Fruit fly (Drosophila melanogaster) whole organism, embryonic: ENCODE data around the gene RIOK2.

Source experiments
- Aef1 ChIP-seq: fragments of 200-800 bp; sonication (Bioruptor generic); IDR thresholded peaks from 3 replicates; pipeline ENCODE4 v1.3.6; 2022; ENCODE audit warnings: missing biosample characterization, missing genetic modification characterization
- BEAF-32 ChIP-seq: fragments of 200-800 bp; sonication (Bioruptor generic); optimal IDR thresholded peaks from 3 replicates; lab custom pipeline; 2017; ENCODE audit warnings: missing biosample characterization, missing genetic modification characterization, mild to moderate bottlenecking, moderate library complexity, missing genetic modification reagents
- Bgb ChIP-seq: fragments of 200-800 bp; sonication (Bioruptor generic); IDR thresholded peaks from 2 replicates; pipeline ENCODE4 v1.3.6; 2022; ENCODE audit warnings: missing biosample characterization, missing genetic modification characterization; ENCODE audit not compliant: partially characterized antibody
- CG1024 ChIP-seq: fragments of 200-800 bp; sonication (Bioruptor generic); IDR thresholded peaks from 2 replicates; pipeline ENCODE4 v1.3.6; 2022; ENCODE audit warnings: missing biosample characterization, missing genetic modification characterization
- CG12659 ChIP-seq: fragments of 200-800 bp; sonication (Bioruptor generic); optimal IDR thresholded peaks from 3 replicates; lab custom pipeline; 2017; ENCODE audit warnings: mild to moderate bottlenecking, missing biosample characterization, missing genetic modification reagents, missing genetic modification characterization
- CG13894 ChIP-seq: fragments of 200-800 bp; sonication (Bioruptor generic); optimal IDR thresholded peaks from 3 replicates; lab custom pipeline; 2018; ENCODE audit warnings: missing biosample characterization, mild to moderate bottlenecking, missing genetic modification characterization, moderate library complexity
- CG14710 ChIP-seq: fragments of 200-800 bp; sonication (Bioruptor generic); optimal IDR thresholded peaks from 3 replicates; lab custom pipeline; 2019; ENCODE audit warnings: missing biosample characterization, mild to moderate bottlenecking, missing genetic modification characterization, moderate library complexity
- CG15601 ChIP-seq: fragments of 200-800 bp; sonication (Bioruptor generic); optimal IDR thresholded peaks from 3 replicates; lab custom pipeline; 2019; ENCODE audit warnings: missing biosample characterization, mild to moderate bottlenecking, missing genetic modification characterization, moderate library complexity
- CG15696 ChIP-seq: fragments of 200-800 bp; sonication (Bioruptor generic); optimal IDR thresholded peaks from 2 replicates; lab custom pipeline; 2019; ENCODE audit warnings: missing biosample characterization, mild to moderate bottlenecking, missing genetic modification characterization, moderate library complexity
- CG2199 ChIP-seq: fragments of 200-800 bp; sonication (Bioruptor generic); IDR thresholded peaks from 3 replicates; pipeline ENCODE4 v1.3.6; 2022; ENCODE audit warnings: missing biosample characterization, missing genetic modification characterization
- CG33213 ChIP-seq: fragments of 200-800 bp; sonication (Bioruptor generic); optimal IDR thresholded peaks from 3 replicates; lab custom pipeline; 2016; ENCODE audit warnings: missing biosample characterization, missing genetic modification characterization
- CG33557 ChIP-seq: fragments of 200-800 bp; sonication (Bioruptor generic); optimal IDR thresholded peaks from 2 replicates; lab custom pipeline; 2019; ENCODE audit warnings: missing biosample characterization, mild to moderate bottlenecking, missing genetic modification characterization, moderate library complexity
- CG3847 ChIP-seq: fragments of 200-800 bp; sonication (Bioruptor generic); IDR thresholded peaks from 2 replicates; pipeline ENCODE4 v1.3.6; 2022; ENCODE audit warnings: missing biosample characterization, missing genetic modification characterization
- CG3995 ChIP-seq: fragments of 200-800 bp; sonication (Bioruptor generic); optimal IDR thresholded peaks from 3 replicates; lab custom pipeline; 2016; ENCODE audit warnings: missing biosample characterization, missing genetic modification characterization
- CG42726 ChIP-seq: fragments of 200-800 bp; sonication (Bioruptor generic); IDR thresholded peaks from 2 replicates; pipeline ENCODE4 v1.3.6; 2022; ENCODE audit warnings: missing biosample characterization, missing genetic modification characterization; ENCODE audit not compliant: partially characterized antibody
- CG7556 ChIP-seq: fragments of 200-800 bp; sonication (Bioruptor generic); optimal IDR thresholded peaks from 2 replicates; lab custom pipeline; 2017; ENCODE audit warnings: missing biosample characterization, mild to moderate bottlenecking, missing genetic modification characterization
- CG8290 ChIP-seq, 3 experiments: fragments of 200-800 bp; sonication (Bioruptor generic); optimal IDR thresholded peaks; 2 replicates each; lab custom pipeline; 2016 to 2019; ENCODE audit warnings: missing biosample characterization in 3 of 3, missing genetic modification characterization in 3 of 3, mild to moderate bottlenecking in 2 of 3, moderate library complexity in 1 of 3
- CG8924 ChIP-seq: fragments of 200-800 bp; optimal IDR thresholded peaks from 3 replicates; lab custom pipeline; 2019; ENCODE audit warnings: missing biosample characterization, mild to moderate bottlenecking, missing genetic modification characterization, moderate library complexity
- D ChIP-seq, 2 experiments: fragments of 200-800 bp in 1 of 2; fragments of >200 bp in 1 of 2; sonication (Bioruptor generic) in 1 of 2; optimal IDR thresholded peaks; 2 replicates in 1 of 2; 3 replicates in 1 of 2; lab custom pipeline; 2017; ENCODE audit warnings: mild to moderate bottlenecking in 1 of 2, missing biosample characterization in 1 of 2, missing genetic modification characterization in 1 of 2, missing genetic modification reagents in 1 of 2
- Doc2 ChIP-seq: fragments of 200-800 bp; sonication (Bioruptor generic); IDR thresholded peaks from 2 replicates; pipeline ENCODE4 v1.3.6; 2022; ENCODE audit warnings: missing biosample characterization, missing genetic modification characterization
- Dref ChIP-seq: fragments of 200-800 bp; sonication (Bioruptor generic); IDR thresholded peaks from 2 replicates; pipeline ENCODE4 v1.3.6; 2022; ENCODE audit warnings: missing biosample characterization, missing genetic modification characterization
- Ets97D ChIP-seq: fragments of 200-800 bp; sonication (Bioruptor generic); optimal IDR thresholded peaks from 3 replicates; lab custom pipeline; 2016; ENCODE audit warnings: missing biosample characterization, missing genetic modification characterization
- Fer1 ChIP-seq: fragments of 200-800 bp; sonication (Bioruptor generic); optimal IDR thresholded peaks from 2 replicates; lab custom pipeline; 2017; ENCODE audit warnings: missing biosample characterization, mild to moderate bottlenecking, missing genetic modification characterization
- Hmr ChIP-seq: fragments of 200-800 bp; sonication (Bioruptor generic); optimal IDR thresholded peaks from 3 replicates; lab custom pipeline; 2017; ENCODE audit warnings: mild to moderate bottlenecking, missing biosample characterization, missing genetic modification reagents, missing genetic modification characterization
- Lhr ChIP-seq: fragments of 200-800 bp; sonication (Bioruptor generic); optimal IDR thresholded peaks from 3 replicates; lab custom pipeline; 2017; ENCODE audit warnings: mild to moderate bottlenecking, missing biosample characterization, missing genetic modification reagents, missing genetic modification characterization
- Med ChIP-seq: fragments of 200-800 bp; sonication (Bioruptor generic); peaks from one replicate; lab custom pipeline; 2016; ENCODE audit warnings: missing biosample characterization, missing genetic modification characterization, mild to moderate bottlenecking, inconsistent platforms, moderate library complexity
- Nf-YC ChIP-seq: fragments of 200-800 bp; optimal IDR thresholded peaks from 3 replicates; lab custom pipeline; 2019; ENCODE audit warnings: missing biosample characterization, mild to moderate bottlenecking, missing genetic modification characterization, moderate library complexity
- PHDP ChIP-seq: fragments of 200-800 bp; sonication (Bioruptor generic); optimal IDR thresholded peaks from 3 replicates; lab custom pipeline; 2018; ENCODE audit warnings: missing biosample characterization, mild to moderate bottlenecking, missing genetic modification characterization, moderate library complexity
- Side ChIP-seq: fragments of 200-800 bp; sonication (Bioruptor generic); optimal IDR thresholded peaks from 2 replicates; lab custom pipeline; 2016; ENCODE audit warnings: missing biosample characterization, missing genetic modification characterization
- YL-1 ChIP-seq: fragments of 200-800 bp; sonication (Bioruptor generic); optimal IDR thresholded peaks from 3 replicates; lab custom pipeline; 2017; ENCODE audit warnings: missing biosample characterization, mild to moderate bottlenecking, missing genetic modification characterization
- amos ChIP-seq: fragments of 200-800 bp; sonication (Bioruptor generic); IDR thresholded peaks from 2 replicates; pipeline ENCODE4 v1.3.6; 2022; ENCODE audit warnings: missing biosample characterization, missing genetic modification characterization; ENCODE audit not compliant: partially characterized antibody
- dpn ChIP-seq, 2 experiments: fragments of 200-800 bp; sonication (Bioruptor generic); optimal IDR thresholded peaks; 3 replicates each; lab custom pipeline; 2016; ENCODE audit warnings: missing biosample characterization in 2 of 2, missing genetic modification characterization in 2 of 2
- gce ChIP-seq: fragments of 200-800 bp; sonication (Bioruptor generic); IDR thresholded peaks from 3 replicates; pipeline ENCODE4 v1.3.6; 2022; ENCODE audit warnings: missing biosample characterization, missing genetic modification characterization
- gcm2 ChIP-seq: fragments of 200-800 bp; sonication (Bioruptor generic); optimal IDR thresholded peaks from 2 replicates; lab custom pipeline; 2016; ENCODE audit warnings: missing biosample characterization, missing genetic modification characterization
- grau ChIP-seq: fragments of 200-800 bp; optimal IDR thresholded peaks from 3 replicates; lab custom pipeline; 2019; ENCODE audit warnings: missing biosample characterization, mild to moderate bottlenecking, missing genetic modification characterization, moderate library complexity
- gsb-n ChIP-seq: fragments of 200-800 bp; sonication (Bioruptor generic); optimal IDR thresholded peaks from 3 replicates; lab custom pipeline; 2018; ENCODE audit warnings: missing biosample characterization, mild to moderate bottlenecking, missing genetic modification characterization
- knrl ChIP-seq: fragments of 200-800 bp; sonication (Bioruptor generic); IDR thresholded peaks from 3 replicates; pipeline ENCODE4 v1.3.6; 2022; ENCODE audit warnings: missing biosample characterization, missing genetic modification characterization; ENCODE audit not compliant: partially characterized antibody
- pfk ChIP-seq: fragments of 200-800 bp; sonication (Bioruptor generic); optimal IDR thresholded peaks from 2 replicates; lab custom pipeline; 2018; ENCODE audit warnings: missing biosample characterization, mild to moderate bottlenecking, missing genetic modification characterization, moderate library complexity
- pita ChIP-seq: fragments of 200-800 bp; sonication (Bioruptor generic); optimal IDR thresholded peaks from 2 replicates; lab custom pipeline; 2017; ENCODE audit warnings: missing biosample characterization, mild to moderate bottlenecking, missing genetic modification characterization
- pum ChIP-seq: fragments of 200-800 bp; sonication (Bioruptor generic); optimal IDR thresholded peaks from 2 replicates; lab custom pipeline; 2016; ENCODE audit warnings: missing biosample characterization, missing genetic modification characterization
- pzg ChIP-seq: fragments of 200-800 bp; sonication (Bioruptor generic); optimal IDR thresholded peaks from 3 replicates; lab custom pipeline; 2018; ENCODE audit warnings: missing biosample characterization, mild to moderate bottlenecking, missing genetic modification characterization, moderate library complexity
- sd ChIP-seq: fragments of 200-800 bp; sonication (Bioruptor generic); optimal IDR thresholded peaks from 3 replicates; lab custom pipeline; 2018; ENCODE audit warnings: missing biosample characterization, mild to moderate bottlenecking, missing genetic modification characterization, moderate library complexity
- stwl ChIP-seq: fragments of 200-800 bp; sonication (Bioruptor generic); optimal IDR thresholded peaks from 3 replicates; lab custom pipeline; 2018; ENCODE audit warnings: missing biosample characterization, mild to moderate bottlenecking, missing genetic modification characterization, moderate library complexity
- trem ChIP-seq: fragments of 200-800 bp; optimal IDR thresholded peaks from 3 replicates; lab custom pipeline; 2019; ENCODE audit warnings: missing biosample characterization, mild to moderate bottlenecking, missing genetic modification characterization, moderate library complexity
- vfl ChIP-seq: fragments of 200-800 bp; sonication (Bioruptor generic); optimal IDR thresholded peaks from 2 replicates; lab custom pipeline; 2016; ENCODE audit warnings: missing biosample characterization, missing genetic modification characterization

Gene RIOK2

DNA sequence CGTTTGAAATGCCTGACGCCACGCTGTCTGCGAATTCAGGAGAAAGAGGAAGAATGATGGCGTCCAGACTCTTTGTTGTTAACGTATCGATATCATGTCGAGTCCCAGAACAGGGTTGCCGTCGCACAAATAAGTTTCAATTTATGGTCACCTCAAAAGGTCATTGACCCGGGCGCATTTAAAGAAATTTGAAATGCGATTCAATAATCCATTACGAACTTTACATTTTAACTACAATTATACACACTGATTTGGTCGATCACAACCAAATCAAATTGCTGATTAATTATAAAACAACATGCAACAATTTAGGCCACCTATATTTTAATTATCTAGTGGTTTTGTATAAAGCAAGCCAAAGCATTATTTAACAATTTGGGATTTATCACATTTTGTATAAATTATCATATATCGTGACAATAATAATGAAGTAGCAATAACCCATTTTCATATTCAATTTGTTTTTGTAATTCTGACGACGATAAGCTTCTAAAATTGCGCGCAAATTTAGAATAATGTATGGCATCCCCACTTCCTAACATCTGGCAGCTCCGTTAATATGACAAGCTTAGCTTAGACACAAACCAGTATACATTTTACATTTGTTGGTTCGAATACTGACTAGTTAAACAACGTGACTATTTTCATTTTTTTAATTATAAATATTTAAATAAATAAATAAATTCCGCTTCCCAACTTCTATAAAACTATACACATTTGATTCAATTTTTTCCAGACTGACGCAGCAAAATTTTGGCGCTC lies 20.4 kb upstream of the RIOK2 start, which contains the start of gene bam (continued):
- TF ChIP-seq dpn (GFP tag; optimal IDR thresholded peaks at IDR 0.05; lab: Kevin White, UChicago), result peak in 1 of 2 experiments; percentile 24
- peak; percentile 22 for TF ChIP-seq CG15601
- peak; percentile 84 for TF ChIP-seq Lhr (GFP tag; lab: Kevin White, UChicago)
- TF ChIP-seq CG8924 (tag; lab: Kevin White, UChicago), result peak; percentile 4
- peak; percentile 24 for TF ChIP-seq BEAF-32 (GFP tag; lab: Kevin White, UChicago)
- peak; percentile 71 for TF ChIP-seq trem (tag; lab: Kevin White, UChicago)
- TF ChIP-seq CG15696 (tag; lab: Kevin White, UChicago), result peak; percentile 7
- TF ChIP-seq D (optimal IDR thresholded peaks at IDR 0.05; lab: Kevin White, UChicago), result no peak
- TF ChIP-seq D (GFP tag; optimal IDR thresholded peaks at IDR 0.05; lab: Kevin White, UChicago), result no peak
- TF ChIP-seq Aef1, result peak; percentile 14; the same call in 1 of the 3 replicates
- TF ChIP-seq CG3995 (GFP tag; lab: Kevin White, UChicago), result peak; percentile 38
- TF ChIP-seq Fer1 (GFP tag; lab: Kevin White, UChicago), result peak; percentile 15
- TF ChIP-seq gsb-n (tag; lab: Kevin White, UChicago), result peak; percentile 10
- TF ChIP-seq Hmr (GFP tag; lab: Kevin White, UChicago), result peak; percentile 59
- peak; percentile 69 for TF ChIP-seq Ets97D (GFP tag; lab: Kevin White, UChicago)
- peak; percentile 43 for TF ChIP-seq CG8290 (GFP tag; optimal IDR thresholded peaks at IDR 0.05; lab: Kevin White, UChicago)
- TF ChIP-seq CG8290 (tag; optimal IDR thresholded peaks at IDR 0.05; lab: Kevin White, UChicago), result no peak
- TF ChIP-seq PHDP (tag; lab: Kevin White, UChicago), result peak; percentile 4
- TF ChIP-seq sd (tag; lab: Kevin White, UChicago), result peak; percentile 52
- TF ChIP-seq CG12659, result peak; percentile 37
- TF ChIP-seq pita (GFP tag; lab: Kevin White, UChicago), result peak; percentile 86
- peak; percentile 15 for TF ChIP-seq CG33557 (GFP tag; lab: Kevin White, UChicago)
- TF ChIP-seq pzg (GFP tag; lab: Kevin White, UChicago), result peak; percentile 81
- TF ChIP-seq YL-1, result peak; percentile 18
- peak; percentile 19 for TF ChIP-seq CG33213 (GFP tag; lab: Kevin White, UChicago)
- no peak for TF ChIP-seq grau
- TF ChIP-seq CG13894 (tag; lab: Kevin White, UChicago), result peak; percentile 27
- TF ChIP-seq Bgb (GFP tag; lab: Robert Waterston, UW), result peak; percentile 55; the same call in 1 of the 2 replicates
- TF ChIP-seq Side (GFP tag; lab: Kevin White, UChicago), result no peak
- 0 out of 2 replicates have a peak, but pooled peaks have one; percentile 32 for TF ChIP-seq Dref (GFP tag; lab: Robert Waterston, UW)
- TF ChIP-seq Doc2, result no peak
- no peak for TF ChIP-seq vfl (GFP tag; lab: Kevin White, UChicago)
- no peak for TF ChIP-seq pum (GFP tag; lab: Kevin White, UChicago)
- TF ChIP-seq knrl (GFP tag; lab: Robert Waterston, UW), result peak; percentile 54; the same call in 2 of the 3 replicates
- TF ChIP-seq CG1024 (GFP tag; lab: Robert Waterston, UW), result no peak
- peak; percentile 83 for TF ChIP-seq stwl (tag; lab: Kevin White, UChicago)
- TF ChIP-seq Nf-YC (tag; lab: Kevin White, UChicago), result peak; percentile 46
- peak; percentile 45 for TF ChIP-seq CG14710 (tag; lab: Kevin White, UChicago)
- TF ChIP-seq pfk (GFP tag; lab: Kevin White, UChicago), result no peak
- TF ChIP-seq CG42726, result peak; percentile 56; the same call in 1 of the 2 replicates
- no peak for TF ChIP-seq gcm2
- no peak for TF ChIP-seq gce (GFP tag; lab: Robert Waterston, UW)
- TF ChIP-seq CG7556 (GFP tag; lab: Kevin White, UChicago), result no peak
- peak; percentile 80 for TF ChIP-seq CG3847 (GFP tag; lab: Robert Waterston, UW)
- TF ChIP-seq amos (GFP tag; lab: Robert Waterston, UW), result peak; percentile 42
- TF ChIP-seq Med, result peak; percentile 56
- peak; percentile 59; the same call in 2 of the 3 replicates for TF ChIP-seq CG2199
